Worm (Caenorhabditis elegans) whole organism, L3 larva: ENCODE data around the gene C35C5.10.

Source experiments
- aly-2 ChIP-seq: fragments of 150-350 bp; optimal IDR thresholded peaks from 2 replicates; lab custom pipeline; 2014; ENCODE audit warnings: missing biosample characterization, missing genetic modification characterization
- ama-1 ChIP-seq: fragments of 150-350 bp; optimal IDR thresholded peaks from 2 replicates; lab custom pipeline; 2018
- nfya-1 ChIP-seq: sonication (generic microtip); optimal IDR thresholded peaks from 2 replicates; lab custom pipeline; 2017; ENCODE audit warnings: missing genetic modification characterization, mild to moderate bottlenecking, missing compliant biosample characterization, antibody characterized with exemption, moderate library complexity; ENCODE audit not compliant: insufficient read depth
- tbx-2 ChIP-seq: sonication (generic microtip); optimal IDR thresholded peaks from 2 replicates; lab custom pipeline; 2016; ENCODE audit warnings: mild to moderate bottlenecking, missing genetic modification characterization, missing compliant biosample characterization
- ztf-4 ChIP-seq: fragments of 150-350 bp; optimal IDR thresholded peaks from 2 replicates; lab custom pipeline; 2014; ENCODE audit warnings: missing biosample characterization, missing genetic modification characterization

ce11 chrX:11555527-11556137, 412 bp upstream of the C35C5.10 start:
- TF ChIP-seq tbx-2 (no peak), ama-1 (lab: Kevin White, UChicago) (no peak), aly-2 (tag; lab: Kevin White, UChicago) (no peak), ztf-4 (no peak), nfya-1 (tag; lab: Kevin White, UChicago) (no peak)
